Worm (Caenorhabditis elegans) whole organism, L4 larva: ENCODE data around the gene M163.1.

Experiments
- F10B5.3 ChIP-seq: sonication (generic microtip); optimal IDR thresholded peaks from 2 replicates; lab custom pipeline; 2016; ENCODE audit warnings: mild to moderate bottlenecking, missing genetic modification characterization, missing compliant biosample characterization
- F49E8.2 ChIP-seq: sonication (generic microtip); optimal IDR thresholded peaks from 2 replicates; lab custom pipeline; 2016; ENCODE audit warnings: missing compliant biosample characterization, mild to moderate bottlenecking, missing genetic modification characterization, borderline replicate concordance
- T20F7.1 ChIP-seq: fragments of 200-800 bp; sonication (Bioruptor generic); optimal IDR thresholded peaks from 2 replicates; lab custom pipeline; 2018; ENCODE audit warnings: mild to moderate bottlenecking, missing genetic modification characterization, missing compliant biosample characterization
- T26A8.4 ChIP-seq: fragments of 200-800 bp; sonication (Bioruptor generic); IDR thresholded peaks from 2 replicates; pipeline ENCODE4 v1.3.6; 2022; ENCODE audit warnings: missing genetic modification characterization, missing compliant biosample characterization
- Y5F2A.4 ChIP-seq: fragments of 200-800 bp; sonication (Bioruptor generic); optimal IDR thresholded peaks from 2 replicates; lab custom pipeline; 2018; ENCODE audit warnings: mild to moderate bottlenecking, missing genetic modification characterization, missing compliant biosample characterization
- Y75B8A.6 ChIP-seq: fragments of 200-800 bp; sonication (Bioruptor generic); IDR thresholded peaks from 2 replicates; pipeline ENCODE4 v1.3.6; 2022; ENCODE audit warnings: missing genetic modification reagents, missing genetic modification characterization, missing compliant biosample characterization
- aha-1 ChIP-seq: fragments of 150-350 bp; peaks from one replicate; lab custom pipeline; 2014; ENCODE audit warnings: missing biosample characterization, missing genetic modification characterization
- arid-1 ChIP-seq: fragments of 200-800 bp; sonication (Bioruptor generic); conservative IDR thresholded peaks from 2 replicates; pipeline ENCODE4 v1.3.6; 2022; ENCODE audit warnings: missing genetic modification reagents, missing genetic modification characterization, missing compliant biosample characterization
- ceh-32 ChIP-seq: sonication (generic microtip); optimal IDR thresholded peaks from 2 replicates; lab custom pipeline; 2016; ENCODE audit warnings: mild to moderate bottlenecking, missing genetic modification characterization, missing compliant biosample characterization; ENCODE audit not compliant: poor library complexity
- ceh-82 ChIP-seq: sonication (generic microtip); optimal IDR thresholded peaks from 2 replicates; lab custom pipeline; 2017; ENCODE audit warnings: missing biosample characterization, missing genetic modification characterization
- ces-1 ChIP-seq: fragments of 150-350 bp; sonication (generic microtip); optimal IDR thresholded peaks from 4 replicates; lab custom pipeline; 2014; ENCODE audit warnings: missing biosample characterization, missing genetic modification reagents, missing genetic modification characterization
- cey-2 ChIP-seq: sonication (generic microtip); optimal IDR thresholded peaks from 3 replicates; lab custom pipeline; 2017; ENCODE audit warnings: missing genetic modification characterization, mild to moderate bottlenecking, missing compliant biosample characterization, antibody characterized with exemption, borderline replicate concordance; ENCODE audit not compliant: insufficient read depth
- ctbp-1 ChIP-seq: fragments of 200-800 bp; sonication (Bioruptor generic); IDR thresholded peaks from 2 replicates; pipeline ENCODE4 v1.3.6; 2022; ENCODE audit warnings: missing genetic modification reagents, missing genetic modification characterization, missing compliant biosample characterization
- daf-19 ChIP-seq: fragments of 200-800 bp; sonication (Bioruptor generic); conservative IDR thresholded peaks from 2 replicates; pipeline ENCODE4 v1.3.6; 2022; ENCODE audit warnings: missing genetic modification characterization, missing compliant biosample characterization
- dmd-6 ChIP-seq: fragments of 200-800 bp; sonication (Bioruptor generic); IDR thresholded peaks from 2 replicates; pipeline ENCODE4 v1.3.6; 2022; ENCODE audit warnings: missing genetic modification reagents, missing genetic modification characterization, missing compliant biosample characterization
- dpl-1 ChIP-seq: fragments of 150-350 bp; optimal IDR thresholded peaks from 2 replicates; lab custom pipeline; 2014; ENCODE audit warnings: missing biosample characterization, missing genetic modification reagents, missing genetic modification characterization
- duxl-1 ChIP-seq: sonication (generic microtip); optimal IDR thresholded peaks from 2 replicates; lab custom pipeline; 2016; ENCODE audit warnings: mild to moderate bottlenecking, missing genetic modification characterization, moderate library complexity, missing compliant biosample characterization; ENCODE audit not compliant: poor library complexity
- dve-1 ChIP-seq: sonication (generic microtip); optimal IDR thresholded peaks from 2 replicates; lab custom pipeline; 2017; ENCODE audit warnings: antibody characterized with exemption, mild to moderate bottlenecking, missing genetic modification characterization, missing compliant biosample characterization; ENCODE audit not compliant: insufficient read depth
- egl-43 ChIP-seq: fragments of 200-800 bp; sonication (Bioruptor generic); IDR thresholded peaks from 2 replicates; pipeline ENCODE4 v1.3.6; 2022; ENCODE audit warnings: missing genetic modification reagents, missing genetic modification characterization, missing compliant biosample characterization
- fkh-10 ChIP-seq: fragments of 150-350 bp; optimal IDR thresholded peaks from 2 replicates; lab custom pipeline; 2014; ENCODE audit warnings: missing biosample characterization, missing genetic modification reagents, missing genetic modification characterization
- hif-1 ChIP-seq, 2 experiments: sonication (generic microtip); optimal IDR thresholded peaks; 2 replicates each; lab custom pipeline; 2016 to 2017; ENCODE audit warnings: missing compliant biosample characterization in 2 of 2, missing genetic modification characterization in 2 of 2, missing genetic modification reagents in 2 of 2, missing genotype in 2 of 2, mild to moderate bottlenecking in 1 of 2
- hlh-30 ChIP-seq: sonication (generic microtip); optimal IDR thresholded peaks from 2 replicates; lab custom pipeline; 2017; ENCODE audit warnings: antibody characterized with exemption, mild to moderate bottlenecking, missing genetic modification characterization, missing compliant biosample characterization; ENCODE audit not compliant: insufficient read depth
- hmg-1.1 ChIP-seq: fragments of 200-800 bp; sonication (Bioruptor generic); IDR thresholded peaks from 2 replicates; pipeline ENCODE4 v1.3.6; 2022; ENCODE audit warnings: missing genetic modification reagents, missing genetic modification characterization, missing compliant biosample characterization
- lin-1 ChIP-seq: fragments of 200-800 bp; sonication (Bioruptor generic); IDR thresholded peaks from 2 replicates; pipeline ENCODE4 v1.3.6; 2022; ENCODE audit warnings: missing genetic modification reagents, missing genetic modification characterization, missing compliant biosample characterization
- lin-13 ChIP-seq: fragments of 150-350 bp; optimal IDR thresholded peaks from 2 replicates; lab custom pipeline; 2014; ENCODE audit warnings: missing biosample characterization, missing genetic modification reagents, missing genetic modification characterization
- lin-29 ChIP-seq: fragments of 200-800 bp; sonication (Bioruptor generic); IDR thresholded peaks from 2 replicates; pipeline ENCODE4 v1.3.6; 2022; ENCODE audit warnings: missing genetic modification reagents, missing genetic modification characterization, missing compliant biosample characterization
- lsy-2 ChIP-seq, 2 experiments: fragments of 150-350 bp in 1 of 2; sonication (generic microtip) in 1 of 2; optimal IDR thresholded peaks; 2 replicates each; lab custom pipeline; 2014 to 2017; ENCODE audit warnings: missing biosample characterization in 2 of 2, missing genetic modification characterization in 2 of 2
- mdl-1 ChIP-seq, 2 experiments: fragments of 150-350 bp in 1 of 2; sonication (generic microtip) in 1 of 2; optimal IDR thresholded peaks; 2 replicates each; lab custom pipeline; 2014 to 2017; ENCODE audit warnings: missing biosample characterization in 2 of 2, missing genetic modification characterization in 2 of 2
- mxl-2 ChIP-seq: fragments of 200-800 bp; sonication (Bioruptor generic); conservative IDR thresholded peaks from 2 replicates; pipeline ENCODE4 v1.3.6; 2022; ENCODE audit warnings: missing genetic modification reagents, missing genetic modification characterization, missing compliant biosample characterization
- nhr-10 ChIP-seq: fragments of 150-350 bp; optimal IDR thresholded peaks from 2 replicates; lab custom pipeline; 2014; ENCODE audit warnings: missing biosample characterization, missing genetic modification characterization
- nhr-102 ChIP-seq: sonication (generic microtip); optimal IDR thresholded peaks from 2 replicates; lab custom pipeline; 2016; ENCODE audit warnings: mild to moderate bottlenecking, missing genetic modification characterization, moderate library complexity, missing compliant biosample characterization
- nhr-11 ChIP-seq: fragments of 150-350 bp; optimal IDR thresholded peaks from 2 replicates; lab custom pipeline; 2014; ENCODE audit warnings: missing biosample characterization, missing genetic modification characterization
- nhr-237 ChIP-seq: sonication (generic microtip); optimal IDR thresholded peaks from 2 replicates; lab custom pipeline; 2017; ENCODE audit warnings: missing biosample characterization, missing genetic modification characterization
- nhr-25 ChIP-seq: sonication (generic microtip); optimal IDR thresholded peaks from 2 replicates; lab custom pipeline; 2017; ENCODE audit warnings: missing genetic modification characterization, mild to moderate bottlenecking, missing compliant biosample characterization, antibody characterized with exemption, moderate library complexity, borderline replicate concordance; ENCODE audit not compliant: insufficient read depth
- nhr-48 ChIP-seq: sonication (generic microtip); optimal IDR thresholded peaks from 2 replicates; lab custom pipeline; 2016; ENCODE audit warnings: mild to moderate bottlenecking, missing genetic modification characterization, missing compliant biosample characterization
- nhr-6 ChIP-seq: fragments of 150-350 bp; optimal IDR thresholded peaks from 2 replicates; lab custom pipeline; 2014; ENCODE audit warnings: missing biosample characterization, missing genetic modification characterization
- pha-4 ChIP-seq, 2 experiments: fragments of 150-350 bp in 1 of 2; fragments of 200-800 bp in 1 of 2; sonication (Bioruptor generic) in 1 of 2; IDR thresholded peaks in 1 of 2; optimal IDR thresholded peaks in 1 of 2; 2 replicates each; pipeline versions ENCODE4 v1.3.6 to Lab custom; 2014 to 2022; ENCODE audit warnings: missing genetic modification characterization in 2 of 2, missing genetic modification reagents in 2 of 2, missing biosample characterization in 1 of 2, missing compliant biosample characterization in 1 of 2
- pqm-1 ChIP-seq: sonication (generic microtip); optimal IDR thresholded peaks from 2 replicates; lab custom pipeline; 2017; ENCODE audit warnings: missing biosample characterization, missing genetic modification characterization
- saeg-2 ChIP-seq: fragments of 200-800 bp; sonication (Bioruptor generic); IDR thresholded peaks from 2 replicates; pipeline ENCODE4 v1.3.6; 2022; ENCODE audit warnings: missing genetic modification reagents, missing genetic modification characterization, missing compliant biosample characterization
- skn-1 ChIP-seq: fragments of 150-350 bp; optimal IDR thresholded peaks from 2 replicates; lab custom pipeline; 2014; ENCODE audit warnings: missing biosample characterization, missing genetic modification characterization
- snpc-4 ChIP-seq: fragments of 150-350 bp; optimal IDR thresholded peaks from 2 replicates; lab custom pipeline; 2014; ENCODE audit warnings: missing biosample characterization, missing genetic modification characterization
- spr-1 ChIP-seq: sonication (generic microtip); optimal IDR thresholded peaks from 2 replicates; lab custom pipeline; 2016; ENCODE audit warnings: mild to moderate bottlenecking, missing genetic modification characterization, missing compliant biosample characterization
- tag-97 ChIP-seq: fragments of 200-800 bp; sonication (Bioruptor generic); IDR thresholded peaks from 2 replicates; pipeline ENCODE4 v1.3.6; 2022; ENCODE audit warnings: missing genetic modification characterization, missing compliant biosample characterization
- tra-1 ChIP-seq: fragments of 200-800 bp; sonication (Bioruptor generic); IDR thresholded peaks from 2 replicates; pipeline ENCODE4 v1.3.6; 2022; ENCODE audit warnings: missing genetic modification reagents, missing genetic modification characterization, missing compliant biosample characterization
- unc-39 ChIP-seq: sonication (generic microtip); optimal IDR thresholded peaks from 2 replicates; lab custom pipeline; 2017; ENCODE audit warnings: missing biosample characterization, missing genetic modification characterization
- unc-62 ChIP-seq, 3 experiments: fragments of 150-350 bp in 1 of 3; sonication (generic microtip); optimal IDR thresholded peaks in 2 of 3; peaks in 1 of 3; 1 replicate in 1 of 3; 2 replicates in 2 of 3; lab custom pipeline; 2014 to 2017; ENCODE audit warnings: missing biosample characterization in 3 of 3, missing genetic modification characterization in 3 of 3, missing genetic modification reagents in 3 of 3, missing genotype in 1 of 3

The M163.1 gene

ce11 chrX:14480248-14480647 lies 23.4 kb downstream of the M163.1 start, which contains the start of gene gfi-3 (continued):
- TF ChIP-seq T26A8.4 (GFP tag; lab: Robert Waterston, UW) (peak; percentile 77), ctbp-1 (GFP tag; lab: Robert Waterston, UW) (peak; percentile 72), unc-62 (GFP tag; optimal IDR thresholded peaks at IDR 0.05 in 1 of 2; lab: Kevin White, UChicago) (no peak), unc-62 (tag; optimal IDR thresholded peaks at IDR 0.05; lab: Kevin White, UChicago) (no peak), F10B5.3 (tag; lab: Kevin White, UChicago) (no peak), cey-2 (tag; lab: Kevin White, UChicago) (no peak), hmg-1.1 (GFP tag; lab: Robert Waterston, UW) (peak; percentile 76), snpc-4 (peak; percentile 55), mdl-1 (tag; optimal IDR thresholded peaks at IDR 0.05; lab: Kevin White, UChicago) (peak in 1 of 2 experiments; percentile 45), T20F7.1 (GFP tag; lab: Kevin White, UChicago) (no peak), lin-29 (GFP tag; lab: Robert Waterston, UW) (0 out of 2 replicates have a peak, but pooled peaks have one; percentile 19), pha-4 (GFP tag; IDR thresholded peaks at IDR 0.05; lab: Robert Waterston, UW) (peak; percentile 78), pha-4 (tag; optimal IDR thresholded peaks at IDR 0.05; lab: Kevin White, UChicago) (no peak), spr-1 (tag; lab: Kevin White, UChicago) (peak; percentile 46), egl-43 (GFP tag; lab: Robert Waterston, UW) (peak; percentile 64; the same call in 1 of the 2 replicates), nhr-25 (peak; percentile 50), mxl-2 (GFP tag; lab: Robert Waterston, UW) (no peak), arid-1 (peak; percentile 52; the same call in 1 of the 2 replicates), dmd-6 (GFP tag; lab: Robert Waterston, UW) (peak; percentile 80), daf-19 (GFP tag; lab: Robert Waterston, UW) (no peak), hlh-30 (tag; lab: Kevin White, UChicago) (peak; percentile 73), dve-1 (tag; lab: Kevin White, UChicago) (peak; percentile 95), nhr-48 (tag; lab: Kevin White, UChicago) (peak; percentile 66), pqm-1 (tag; lab: Kevin White, UChicago) (no peak), lin-1 (peak; percentile 61; the same call in 1 of the 2 replicates), ceh-32 (tag; lab: Kevin White, UChicago) (no peak), F49E8.2 (tag; lab: Kevin White, UChicago) (no peak), hif-1 (tag; optimal IDR thresholded peaks at IDR 0.05; lab: Kevin White, UChicago) (peak in 1 of 2 experiments; percentile 58), duxl-1 (tag; lab: Kevin White, UChicago) (peak; percentile 67)

- TF ChIP-seq nhr-6 (tag; lab: Kevin White, UChicago): no peak
- peak; percentile 74 for TF ChIP-seq tra-1 (GFP tag; lab: Robert Waterston, UW)
- peak; percentile 12 for TF ChIP-seq aha-1 (tag; lab: Kevin White, UChicago)
- no peak for TF ChIP-seq ceh-82
- no peak for TF ChIP-seq fkh-10 (GFP tag; lab: Kevin White, UChicago)
- peak; percentile 22; the same call in 1 of the 2 replicates for TF ChIP-seq T26A8.4 (GFP tag; lab: Robert Waterston, UW)
- TF ChIP-seq unc-39: no peak
- 0 out of 2 replicates have a peak, but pooled peaks have one; percentile 62 for TF ChIP-seq saeg-2 (GFP tag; lab: Robert Waterston, UW)
- peak; percentile 27 for TF ChIP-seq lin-13 (GFP tag; lab: Kevin White, UChicago)
- peak; percentile 16 for TF ChIP-seq Y5F2A.4 (GFP tag; lab: Kevin White, UChicago)
- no peak for TF ChIP-seq pqm-1 (tag; lab: Kevin White, UChicago)
- no peak for TF ChIP-seq lsy-2 (tag; optimal IDR thresholded peaks at IDR 0.05; lab: Kevin White, UChicago)
- no peak for TF ChIP-seq Y75B8A.6
- no peak for TF ChIP-seq ces-1 (GFP tag; lab: Kevin White, UChicago)
- peak; percentile 19 for TF ChIP-seq nhr-10 (tag; lab: Kevin White, UChicago)
- no peak for TF ChIP-seq skn-1 (tag; lab: Kevin White, UChicago)
- no peak for TF ChIP-seq nhr-11 (tag; lab: Kevin White, UChicago)
- no peak for TF ChIP-seq dpl-1 (GFP tag; lab: Kevin White, UChicago)
- no peak for TF ChIP-seq nhr-237 (tag; lab: Kevin White, UChicago)
- no peak for TF ChIP-seq hif-1 (tag; optimal IDR thresholded peaks at IDR 0.05; lab: Kevin White, UChicago)
- no peak for TF ChIP-seq cey-2 (tag; lab: Kevin White, UChicago)
- TF ChIP-seq tag-97: no peak
- no peak for TF ChIP-seq nhr-102 (tag; lab: Kevin White, UChicago)
- TF ChIP-seq F10B5.3 (tag; lab: Kevin White, UChicago): no peak
These were observed 24.7 kb downstream of the M163.1 start, which contains the start of gene M163.11 for ce11 chrX:14478743-14479428. M163.11 (plus strand) TSS chrX:14479378.
